Fruit fly (Drosophila melanogaster): Measurements from ENCODE around the gene Drep4.

DNA sequence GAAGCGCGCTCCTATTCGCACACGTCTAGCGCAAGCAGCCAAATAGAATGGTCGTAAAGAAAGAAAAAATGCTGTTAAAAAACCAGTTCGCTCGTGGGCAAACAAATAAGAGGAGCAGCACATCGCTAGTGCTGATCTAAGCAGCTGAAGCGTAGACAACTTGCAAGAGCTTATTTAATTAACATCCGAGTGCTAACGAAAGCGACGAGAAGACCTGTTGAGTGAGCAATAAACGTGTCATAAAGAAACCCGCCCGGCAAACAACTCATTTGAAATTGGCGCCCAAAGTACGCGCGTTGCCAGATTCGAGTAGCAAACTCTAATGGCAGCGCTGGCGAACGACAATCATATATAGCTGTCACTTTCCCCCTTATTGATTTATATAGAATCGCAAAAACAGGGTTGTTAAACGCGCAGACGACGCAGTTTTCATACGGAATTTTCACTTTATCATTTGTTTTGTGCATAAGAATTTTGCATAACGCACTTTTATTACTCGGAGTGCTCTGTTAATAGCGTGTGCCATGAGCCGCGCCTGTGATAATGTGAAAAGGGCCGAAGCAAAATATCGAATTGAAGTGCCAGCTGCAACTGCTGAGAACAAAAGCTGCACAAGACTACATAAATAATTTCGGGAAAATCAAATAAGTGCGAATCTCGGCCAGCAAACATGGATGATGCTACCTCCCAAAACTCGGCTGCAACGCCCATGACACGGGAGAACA is 9.9 kb upstream of the Drep4 start:
- TF ChIP-seq CG10669 (GFP tag; optimal IDR thresholded peaks at IDR 0.05) (no peak), CG16779 (tag; optimal IDR thresholded peaks at IDR 0.05) (no peak), CG6792 (GFP tag; optimal IDR thresholded peaks at IDR 0.05) (no peak)

All from whole organism, prepupa.